Worm (Caenorhabditis elegans): Measurements from ENCODE around the gene R08A2.9.

Gene R08A2.9

DNA sequence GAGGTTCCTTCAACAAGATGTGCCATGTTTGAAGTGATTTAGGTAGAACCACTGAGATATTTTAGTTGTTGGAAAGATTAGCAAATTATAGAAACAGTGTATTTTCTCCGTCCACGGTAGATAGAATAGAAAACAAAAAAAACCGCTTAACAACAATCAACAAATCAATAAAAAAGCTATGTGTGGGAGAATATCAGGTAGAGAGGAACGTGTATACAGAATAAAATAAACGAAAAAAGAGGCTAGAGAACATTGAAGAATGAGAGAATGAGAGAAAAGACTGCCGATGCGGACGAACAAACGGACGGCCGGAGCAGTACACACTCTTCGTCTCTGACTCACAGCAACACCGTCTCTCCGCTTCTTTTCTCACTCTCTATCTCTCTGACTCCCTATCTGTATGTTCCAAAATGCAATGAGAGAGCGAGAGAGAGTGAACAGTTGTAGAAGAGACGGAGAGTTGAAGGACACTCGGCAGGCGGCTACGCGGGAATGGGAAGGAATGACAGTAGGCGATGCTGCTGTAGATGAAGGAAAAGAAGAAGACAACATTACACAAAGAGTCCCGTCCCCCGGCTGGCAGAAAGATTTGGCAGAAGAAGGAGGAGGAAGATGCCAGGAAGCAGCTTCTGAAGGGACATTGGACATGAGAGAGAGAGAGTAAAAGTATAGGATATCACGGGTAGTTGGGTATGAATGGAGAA is 11.3 kb upstream of the R08A2.9 start, which contains the start of gene unc-112 (continued):
- no peak for TF ChIP-seq T23F11.4 (GFP tag; optimal IDR thresholded peaks at IDR 0.05)
- TF ChIP-seq ets-4 (tag; optimal IDR thresholded peaks at IDR 0.05) = peak; percentile 53
- TF ChIP-seq F13H6.1 (tag; optimal IDR thresholded peaks at IDR 0.05) = peak; percentile 79
- no peak for TF ChIP-seq hlh-13 (GFP tag; optimal IDR thresholded peaks at IDR 0.05)
- TF ChIP-seq odd-2 (tag; optimal IDR thresholded peaks at IDR 0.05) = no peak
- peak; percentile 96 for TF ChIP-seq unc-55 (GFP tag; optimal IDR thresholded peaks at IDR 0.05)
- TF ChIP-seq C08G9.2 (tag; optimal IDR thresholded peaks at IDR 0.05) = peak; percentile 74
- TF ChIP-seq pha-2 (tag; optimal IDR thresholded peaks at IDR 0.05) = no peak
- TF ChIP-seq pha-4 (tag; optimal IDR thresholded peaks at IDR 0.05) = no peak
- TF ChIP-seq hlh-8 (tag; optimal IDR thresholded peaks at IDR 0.05) = peak; percentile 29
- TF ChIP-seq rnt-1 (tag; optimal IDR thresholded peaks at IDR 0.05) = peak; percentile 93
- TF ChIP-seq sox-4 (tag; optimal IDR thresholded peaks at IDR 0.05) = no peak
- TF ChIP-seq gmeb-2 (tag; optimal IDR thresholded peaks at IDR 0.05) = no peak
- TF ChIP-seq K02D7.2 (tag; optimal IDR thresholded peaks at IDR 0.05) = no peak
- TF ChIP-seq ceh-34 (tag; optimal IDR thresholded peaks at IDR 0.05) = peak; percentile 93
- TF ChIP-seq ama-1 (optimal IDR thresholded peaks at IDR 0.05) = no peak
- no peak for TF ChIP-seq tbx-7 (tag; optimal IDR thresholded peaks at IDR 0.05)
- TF ChIP-seq pax-1 (tag; optimal IDR thresholded peaks at IDR 0.05) = peak; percentile 22
- no peak for TF ChIP-seq pag-3 (tag; optimal IDR thresholded peaks at IDR 0.05; ENCODE audit: borderline replicate concordance)
- TF ChIP-seq tbx-2 (tag; optimal IDR thresholded peaks at IDR 0.05) = peak; percentile 93
- TF ChIP-seq unc-3 (GFP tag; conservative IDR thresholded peaks at IDR 0.05) = no peak
- TF ChIP-seq unc-3 (tag; optimal IDR thresholded peaks at IDR 0.05) = no peak
- peak; percentile 9 for TF ChIP-seq unc-86 (tag; optimal IDR thresholded peaks at IDR 0.05)
- peak; percentile 32 for TF ChIP-seq dmd-4 (tag; optimal IDR thresholded peaks at IDR 0.05; ENCODE audit: borderline replicate concordance)
- TF ChIP-seq ceh-31 (tag; optimal IDR thresholded peaks at IDR 0.05) = peak; percentile 91
- TF ChIP-seq ceh-22 (tag; optimal IDR thresholded peaks at IDR 0.05) = no peak
- TF ChIP-seq nhr-11 (tag; optimal IDR thresholded peaks at IDR 0.05) = no peak
- TF ChIP-seq Y22D7AL.16 (tag; optimal IDR thresholded peaks at IDR 0.05) = no peak
- no peak for TF ChIP-seq ceh-24 (tag; optimal IDR thresholded peaks at IDR 0.05)
- no peak for TF ChIP-seq ttx-3 (tag; optimal IDR thresholded peaks at IDR 0.05)
- TF ChIP-seq pat-9 (tag; optimal IDR thresholded peaks at IDR 0.05) = peak; percentile 66
- peak; percentile 58 for TF ChIP-seq fkh-6 (tag; optimal IDR thresholded peaks at IDR 0.05)
- peak; percentile 3 for TF ChIP-seq ceh-48 (tag; optimal IDR thresholded peaks at IDR 0.05)

DNA sequence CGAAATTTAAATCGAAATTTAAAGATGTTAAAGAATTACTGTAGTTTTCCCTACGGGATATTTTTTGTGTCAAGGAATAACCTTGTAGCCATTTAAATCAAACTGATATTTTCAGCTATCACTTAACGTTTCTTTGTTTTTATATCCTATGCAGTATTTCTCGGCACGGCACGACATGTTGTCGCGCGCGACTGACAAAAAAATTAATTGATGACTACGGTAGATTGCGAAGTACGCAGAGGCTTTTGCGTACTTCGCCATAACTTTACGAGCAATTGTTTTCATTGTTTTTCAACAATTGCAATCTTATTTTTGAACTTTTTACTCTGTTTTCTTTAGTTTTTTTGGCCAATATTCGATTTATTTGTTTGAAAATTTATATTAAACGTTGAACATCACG is 10.1 kb upstream of the R08A2.9 start:
- no peak for TF ChIP-seq pag-3 (tag; optimal IDR thresholded peaks at IDR 0.05; ENCODE audit: borderline replicate concordance)
- no peak for TF ChIP-seq ceh-14 (tag; optimal IDR thresholded peaks at IDR 0.05)
- TF ChIP-seq mec-3 (tag; optimal IDR thresholded peaks at IDR 0.05; ENCODE audit: borderline replicate concordance) = no peak
- no peak for TF ChIP-seq C38D4.7 (GFP tag; optimal IDR thresholded peaks at IDR 0.05)
- TF ChIP-seq tbx-2 (tag; optimal IDR thresholded peaks at IDR 0.05) = no peak
- TF ChIP-seq Y22D7AL.16 (tag; optimal IDR thresholded peaks at IDR 0.05) = no peak

- TF ChIP-seq ceh-9 (tag; optimal IDR thresholded peaks at IDR 0.05) (no peak), npax-4 (tag; optimal IDR thresholded peaks at IDR 0.05) (no peak), hlh-15 (tag; optimal IDR thresholded peaks at IDR 0.05) (no peak), nhr-232 (tag; optimal IDR thresholded peaks at IDR 0.05) (no peak), syd-9 (tag; optimal IDR thresholded peaks at IDR 0.05) (no peak), ceh-14 (tag; optimal IDR thresholded peaks at IDR 0.05) (no peak), ahr-1 (tag; optimal IDR thresholded peaks at IDR 0.05) (no peak)
These were observed 9.4 kb upstream of the R08A2.9 start, which contains the start of gene set-5 for ce11 chrV:14698666-14699065. Gene set-5 (plus strand): TSS chrV:14698966.

Measured in whole organism, late embryonic.